Worm (Caenorhabditis elegans): ENCODE results near the gene srx-78.
"Not testable (repeated sequence)": the region's sequence is repeated elsewhere in the genome, so short reads cannot be mapped to it uniquely, and the experiment has no call there.

srx-78 gene

ce11 chrV:15125162-15125561 is 30.3 kb downstream of the srx-78 start, which contains the start of gene ugt-30:
ugt-30 (minus strand) TSS chrV:15125262.
- not testable (repeated sequence) for TF ChIP-seq F13C5.2, ceh-36, B0310.2 (tag; optimal IDR thresholded peaks at IDR 0.05)

DNA sequence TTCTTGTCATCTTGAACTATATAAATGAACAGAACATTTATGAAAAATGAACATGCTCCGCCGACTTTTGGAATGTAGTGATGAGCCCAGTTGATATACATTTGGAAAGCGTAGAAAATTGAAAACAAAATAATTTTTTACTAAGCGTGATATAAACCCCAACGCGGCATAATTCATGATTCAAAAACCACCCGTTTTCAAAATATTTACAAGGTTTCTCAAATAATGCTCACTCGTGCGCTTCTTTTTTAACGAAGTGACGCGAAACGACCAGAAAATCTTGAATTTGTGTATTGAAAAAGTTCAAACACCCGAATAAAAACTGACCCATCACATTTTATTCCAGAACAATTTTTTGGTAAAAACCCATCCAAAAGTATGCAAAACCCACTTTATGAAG is 32.6 kb downstream of the srx-78 start, which contains the start of gene srj-27:
Gene srj-27, minus strand, starts transcription at position 101 of the 400 bp plus-strand sequence.
- no peak for TF ChIP-seq ets-7 (tag; optimal IDR thresholded peaks at IDR 0.05)
- no peak for TF ChIP-seq scrt-1 (GFP tag; IDR thresholded peaks at IDR 0.05)
- no peak for TF ChIP-seq tbx-11 (GFP tag; IDR thresholded peaks at IDR 0.05)
- TF ChIP-seq hnd-1 (tag; optimal IDR thresholded peaks at IDR 0.05) = no peak
- TF ChIP-seq hmg-4 (GFP tag; optimal IDR thresholded peaks at IDR 0.05) = no peak
- no peak for TF ChIP-seq ceh-13 (GFP tag; optimal IDR thresholded peaks at IDR 0.05)
- no peak for TF ChIP-seq F13C5.2 (tag; optimal IDR thresholded peaks at IDR 0.05)
- no peak for TF ChIP-seq hmbx-1 (tag; optimal IDR thresholded peaks at IDR 0.05)

DNA sequence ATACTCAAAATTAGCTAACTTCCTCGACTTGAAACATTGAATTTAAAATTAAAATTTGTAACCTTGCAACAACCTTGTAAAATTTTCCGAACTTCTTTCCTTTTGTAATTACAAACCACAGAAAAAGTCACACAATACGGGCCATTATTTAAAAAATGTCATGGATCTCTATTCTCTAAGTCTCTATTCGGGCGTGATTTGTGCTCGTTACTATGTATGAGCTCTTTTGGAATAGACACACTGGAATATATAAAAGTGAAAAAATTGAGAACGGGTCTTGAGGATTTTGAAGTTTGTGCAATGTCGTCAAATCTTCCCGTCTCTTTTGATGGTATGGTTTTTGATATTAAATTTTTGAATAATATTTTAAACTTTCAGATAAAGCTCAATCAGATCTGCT is 33.1 kb downstream of the srx-78 start, which contains the start of gene srr-7:
Gene srr-7, plus strand, starts transcription at position 301 of the 400 bp plus-strand sequence.
- no peak for TF ChIP-seq hmg-4 (GFP tag; optimal IDR thresholded peaks at IDR 0.05)
- TF ChIP-seq hnd-1 (tag; optimal IDR thresholded peaks at IDR 0.05) = no peak
- no peak for TF ChIP-seq scrt-1 (GFP tag; IDR thresholded peaks at IDR 0.05)
- TF ChIP-seq ceh-13 (GFP tag; optimal IDR thresholded peaks at IDR 0.05) = no peak
- no peak for TF ChIP-seq tbx-11 (GFP tag; IDR thresholded peaks at IDR 0.05)

- no peak for TF ChIP-seq hmg-4 (GFP tag; optimal IDR thresholded peaks at IDR 0.05)
- TF ChIP-seq B0310.2 (tag; optimal IDR thresholded peaks at IDR 0.05) = no peak
- no peak for TF ChIP-seq pes-1 (GFP tag; IDR thresholded peaks at IDR 0.05)
- no peak for TF ChIP-seq tbx-37 (GFP tag; conservative IDR thresholded peaks at IDR 0.05)
- TF ChIP-seq ama-1 (optimal IDR thresholded peaks at IDR 0.05) = no peak
- no peak for TF ChIP-seq ceh-36 (tag; optimal IDR thresholded peaks at IDR 0.05)
- TF ChIP-seq tbx-11 (GFP tag; IDR thresholded peaks at IDR 0.05) = no peak
- no peak for TF ChIP-seq ceh-13 (GFP tag; optimal IDR thresholded peaks at IDR 0.05)
- TF ChIP-seq F13C5.2 (tag; optimal IDR thresholded peaks at IDR 0.05) = no peak
- TF ChIP-seq ets-7 (tag; optimal IDR thresholded peaks at IDR 0.05) = no peak
- TF ChIP-seq hnd-1 (tag; optimal IDR thresholded peaks at IDR 0.05) = no peak
- TF ChIP-seq hmbx-1 (tag; optimal IDR thresholded peaks at IDR 0.05) = no peak
Observed at ce11 chrV:15132423-15132822, 37.6 kb downstream of the srx-78 start, which contains the start of gene str-171. str-171 (minus strand) TSS chrV:15132523.

DNA sequence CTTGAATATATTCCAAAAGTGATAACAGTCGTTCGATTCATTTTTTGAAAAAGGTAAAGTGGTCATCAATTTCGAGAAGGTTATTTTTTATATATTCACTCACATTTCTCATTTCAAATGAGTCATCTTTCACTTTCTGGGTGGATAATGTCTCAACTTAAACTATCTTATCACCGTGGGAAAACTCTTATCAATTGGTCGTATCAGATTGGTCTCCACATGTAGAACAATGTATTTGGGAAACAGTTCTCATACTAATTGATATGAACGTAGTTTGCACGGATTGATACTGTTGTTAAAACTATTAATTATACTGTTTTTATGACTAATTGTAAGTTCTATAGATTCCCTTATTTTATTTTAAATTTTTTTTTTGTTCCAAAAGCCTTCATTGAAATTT is 39.0 kb downstream of the srx-78 start:
- no peak for TF ChIP-seq flt-1 (GFP tag; IDR thresholded peaks at IDR 0.05)
- no peak for TF ChIP-seq tra-4 (tag; optimal IDR thresholded peaks at IDR 0.05)
- no peak for TF ChIP-seq B0310.2 (tag; optimal IDR thresholded peaks at IDR 0.05)
- no peak for TF ChIP-seq pes-1 (GFP tag; IDR thresholded peaks at IDR 0.05)
- no peak for TF ChIP-seq sea-1 (GFP tag; conservative IDR thresholded peaks at IDR 0.05)
- no peak for TF ChIP-seq hmg-4 (GFP tag; optimal IDR thresholded peaks at IDR 0.05)
- TF ChIP-seq aly-1 (tag; optimal IDR thresholded peaks at IDR 0.05) = no peak
- no peak for TF ChIP-seq ama-1 (optimal IDR thresholded peaks at IDR 0.05)
- TF ChIP-seq ets-7 (tag; optimal IDR thresholded peaks at IDR 0.05) = no peak
- no peak for TF ChIP-seq tbx-37 (GFP tag; conservative IDR thresholded peaks at IDR 0.05)

DNA sequence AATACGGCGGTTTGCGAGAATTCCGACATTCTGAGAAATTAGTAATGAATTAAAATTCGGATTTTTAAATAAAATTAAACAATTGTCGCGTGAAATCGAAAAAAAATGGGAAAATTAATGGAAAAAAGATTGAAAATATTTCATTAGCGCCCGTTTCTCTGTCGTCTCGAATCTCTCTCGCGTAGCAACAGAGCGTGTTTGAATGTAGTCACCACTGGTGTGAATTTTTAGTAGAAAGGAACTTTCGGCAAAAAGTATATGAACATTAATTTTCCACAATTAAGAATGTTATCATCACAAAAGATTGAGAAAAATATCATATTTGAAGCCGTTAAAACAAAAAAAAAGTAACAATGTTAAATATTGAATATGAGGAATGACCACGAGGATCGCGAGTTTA is 41.9 kb downstream of the srx-78 start, which contains the start of gene aipl-1:
Gene aipl-1, minus strand, starts transcription at position 30 of the 400 bp plus-strand sequence.
- TF ChIP-seq ama-1 (optimal IDR thresholded peaks at IDR 0.05) (no peak), tbx-37 (GFP tag; conservative IDR thresholded peaks at IDR 0.05) (peak; percentile 42; the same call in 1 of the 2 replicates)

- TF ChIP-seq ets-7 (tag; optimal IDR thresholded peaks at IDR 0.05) = no peak
- TF ChIP-seq F13C5.2 (tag; optimal IDR thresholded peaks at IDR 0.05) = no peak
- no peak for TF ChIP-seq tbx-11 (GFP tag; IDR thresholded peaks at IDR 0.05)
- no peak for TF ChIP-seq hnd-1 (tag; optimal IDR thresholded peaks at IDR 0.05)
- TF ChIP-seq tra-4 (tag; optimal IDR thresholded peaks at IDR 0.05) = no peak
- no peak for TF ChIP-seq tbx-37 (GFP tag; conservative IDR thresholded peaks at IDR 0.05)
- TF ChIP-seq ama-1 (optimal IDR thresholded peaks at IDR 0.05) = no peak
- TF ChIP-seq ceh-13 (GFP tag; optimal IDR thresholded peaks at IDR 0.05) = no peak
- TF ChIP-seq B0310.2 (tag; optimal IDR thresholded peaks at IDR 0.05) = no peak
- no peak for TF ChIP-seq pes-1 (GFP tag; IDR thresholded peaks at IDR 0.05)
- TF ChIP-seq aly-1 (tag; optimal IDR thresholded peaks at IDR 0.05) = no peak
- TF ChIP-seq ceh-36 (tag; optimal IDR thresholded peaks at IDR 0.05) = no peak
- no peak for TF ChIP-seq sea-1 (GFP tag; conservative IDR thresholded peaks at IDR 0.05)
Observed at ce11 chrV:15139811-15140210, 45.0 kb downstream of the srx-78 start.

DNA sequence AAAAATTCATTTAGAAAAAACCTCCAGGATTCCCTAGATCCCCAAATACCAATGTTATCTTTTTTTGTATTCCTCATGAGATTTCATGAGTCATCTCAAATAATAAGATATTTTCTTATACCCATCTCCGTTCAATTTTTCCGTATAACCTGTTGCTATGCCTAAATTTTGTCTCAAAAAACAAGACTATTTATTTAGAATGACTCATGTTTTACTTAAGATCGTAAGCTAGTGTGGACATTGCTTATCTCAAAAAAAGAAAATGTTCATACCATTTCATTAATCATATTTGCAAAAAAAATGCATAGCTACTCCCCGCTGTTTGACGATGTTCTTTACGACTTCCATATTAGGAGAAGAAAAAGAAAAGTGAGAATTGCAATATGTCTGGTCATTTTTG is 45.4 kb downstream of the srx-78 start, which contains the start of gene K08F9.3:
Gene K08F9.3, plus strand, starts transcription at position 301 of the 400 bp plus-strand sequence.
- TF ChIP-seq hnd-1 (tag; optimal IDR thresholded peaks at IDR 0.05) (no peak), ama-1 (optimal IDR thresholded peaks at IDR 0.05) (no peak), B0310.2 (tag; optimal IDR thresholded peaks at IDR 0.05) (no peak), hmg-4 (GFP tag; optimal IDR thresholded peaks at IDR 0.05) (no peak), ceh-36 (tag; optimal IDR thresholded peaks at IDR 0.05) (no peak), flt-1 (GFP tag; IDR thresholded peaks at IDR 0.05) (no peak), ceh-13 (GFP tag; optimal IDR thresholded peaks at IDR 0.05) (no peak), ets-7 (tag; optimal IDR thresholded peaks at IDR 0.05) (no peak), tra-4 (tag; optimal IDR thresholded peaks at IDR 0.05) (no peak), pes-1 (GFP tag; IDR thresholded peaks at IDR 0.05) (no peak), tbx-11 (GFP tag; IDR thresholded peaks at IDR 0.05) (no peak), tbx-37 (GFP tag; conservative IDR thresholded peaks at IDR 0.05) (no peak), sea-1 (GFP tag; conservative IDR thresholded peaks at IDR 0.05) (no peak), scrt-1 (GFP tag; IDR thresholded peaks at IDR 0.05) (no peak), aly-1 (tag; optimal IDR thresholded peaks at IDR 0.05) (no peak), F13C5.2 (tag; optimal IDR thresholded peaks at IDR 0.05) (no peak), hmbx-1 (tag; optimal IDR thresholded peaks at IDR 0.05) (no peak)

Measured in whole organism, early embryonic.